Fruit fly (Drosophila melanogaster): Measurements from ENCODE around the gene CG3407.

Gene CG3407

dm6 chr2L:3862437-3863041 lies 49.3 kb upstream of the CG3407 start, which contains the start of gene TTLL4B (continued):
- TF ChIP-seq nmo (GFP tag; optimal IDR thresholded peaks at IDR 0.05): peak; percentile 58
- TF ChIP-seq nom (GFP tag; optimal IDR thresholded peaks at IDR 0.05): no peak
- no peak for TF ChIP-seq CG7271 (tag; optimal IDR thresholded peaks at IDR 0.05)
- TF ChIP-seq insv (GFP tag; optimal IDR thresholded peaks at IDR 0.05): no peak
- no peak for TF ChIP-seq CG15269 (tag; optimal IDR thresholded peaks at IDR 0.05)
- TF ChIP-seq Sox102F (GFP tag; optimal IDR thresholded peaks at IDR 0.05): no peak
- peak; percentile 92 for TF ChIP-seq HLH4C (GFP tag; IDR thresholded peaks at IDR 0.05; ENCODE audit: partially characterized antibody)
- TF ChIP-seq CG4360 (GFP tag; IDR thresholded peaks at IDR 0.05): peak; percentile 89
- TF ChIP-seq phol (tag; optimal IDR thresholded peaks at IDR 0.05): peak; percentile 36
- TF ChIP-seq dpn (GFP tag; optimal IDR thresholded peaks at IDR 0.05): peak in 1 of 2 experiments; percentile 7
- no peak for TF ChIP-seq CG12219 (GFP tag; optimal IDR thresholded peaks at IDR 0.05)
- TF ChIP-seq trem (tag; optimal IDR thresholded peaks at IDR 0.05): peak; percentile 64
- TF ChIP-seq E2f2 (GFP tag; IDR thresholded peaks at IDR 0.05): peak; percentile 95
- TF ChIP-seq YL-1 (GFP tag; optimal IDR thresholded peaks at IDR 0.05): no peak
- no peak for TF ChIP-seq ranshi (GFP tag; IDR thresholded peaks at IDR 0.05)
- TF ChIP-seq br (optimal IDR thresholded peaks at IDR 0.05): no peak
- TF ChIP-seq Aef1 (GFP tag; IDR thresholded peaks at IDR 0.05): peak; percentile 62
- no peak for TF ChIP-seq Sox100B (GFP tag; optimal IDR thresholded peaks at IDR 0.05)
- TF ChIP-seq her (GFP tag; optimal IDR thresholded peaks at IDR 0.05): peak; percentile 24
- TF ChIP-seq tll (GFP tag; optimal IDR thresholded peaks at IDR 0.05): no peak
- no peak for TF ChIP-seq sug (tag; optimal IDR thresholded peaks at IDR 0.05)
- TF ChIP-seq CG9797 (GFP tag; optimal IDR thresholded peaks at IDR 0.05): peak; percentile 34
- no peak for TF ChIP-seq da (GFP tag; optimal IDR thresholded peaks at IDR 0.05)
- TF ChIP-seq jumu (GFP tag; optimal IDR thresholded peaks at IDR 0.05): no peak
- TF ChIP-seq CG6683 (GFP tag; optimal IDR thresholded peaks at IDR 0.05): no peak
- TF ChIP-seq CG13775 (GFP tag; optimal IDR thresholded peaks at IDR 0.05): no peak
- TF ChIP-seq gem (tag; optimal IDR thresholded peaks at IDR 0.05): no peak
- no peak for TF ChIP-seq CG17912 (GFP tag; optimal IDR thresholded peaks at IDR 0.05)
- TF ChIP-seq chinmo (GFP tag; IDR thresholded peaks at IDR 0.05; ENCODE audit: partially characterized antibody): peak; percentile 58; the same call in 1 of the 4 replicates
- no peak for TF ChIP-seq Chrac-16 (GFP tag; optimal IDR thresholded peaks at IDR 0.05)
- no peak for TF ChIP-seq zen (tag; optimal IDR thresholded peaks at IDR 0.05)
- peak; percentile 32 for TF ChIP-seq CG12391 (tag; optimal IDR thresholded peaks at IDR 0.05)
- TF ChIP-seq CG34224 (GFP tag; IDR thresholded peaks at IDR 0.05; ENCODE audit: partially characterized antibody): peak; percentile 89
- no peak for TF ChIP-seq CG18599 (GFP tag; optimal IDR thresholded peaks at IDR 0.05)
- peak; percentile 94 for TF ChIP-seq knrl (GFP tag; IDR thresholded peaks at IDR 0.05; ENCODE audit: partially characterized antibody)
- no peak for TF ChIP-seq gt (GFP tag; IDR thresholded peaks at IDR 0.05)
- no peak for TF ChIP-seq CG4707 (GFP tag; optimal IDR thresholded peaks at IDR 0.05)
- no peak for TF ChIP-seq Bdp1 (GFP tag; optimal IDR thresholded peaks at IDR 0.05)
- TF ChIP-seq emc (GFP tag; optimal IDR thresholded peaks at IDR 0.05): no peak
- TF ChIP-seq Abd-B (GFP tag; optimal IDR thresholded peaks at IDR 0.05): peak; percentile 42
- no peak for TF ChIP-seq jigr1 (GFP tag; IDR thresholded peaks at IDR 0.05)
- no peak for TF ChIP-seq B-H1 (GFP tag; IDR thresholded peaks at IDR 0.05)
- TF ChIP-seq Stat92E (GFP tag; optimal IDR thresholded peaks at IDR 0.05): peak in 1 of 3 experiments; percentile 53
- TF ChIP-seq Rx (GFP tag; IDR thresholded peaks at IDR 0.05): no peak
- TF ChIP-seq Dp (GFP tag; optimal IDR thresholded peaks at IDR 0.05): peak; percentile 95
- no peak for TF ChIP-seq zfh1 (GFP tag; IDR thresholded peaks at IDR 0.05)
- TF ChIP-seq cato (GFP tag; optimal IDR thresholded peaks at IDR 0.05; ENCODE audit: borderline replicate concordance): no peak
- TF ChIP-seq dimm (GFP tag; IDR thresholded peaks at IDR 0.05): no peak
- no peak for TF ChIP-seq vfl (GFP tag; optimal IDR thresholded peaks at IDR 0.05)

Data from whole organism, embryonic.